Worm (Caenorhabditis elegans) whole organism, young adult: Measurements from ENCODE around the gene K07C11.8.
A peak's percentile ranks its signal among the peaks of the same experiment; 100 is the strongest.

ENCODE experiments used
- B0336.3 ChIP-seq: fragments of 200-800 bp; sonication (Bioruptor generic); IDR thresholded peaks from 2 replicates; pipeline ENCODE4 v1.3.6; 2022; ENCODE audit warnings: missing genetic modification characterization, missing compliant biosample characterization
- F22D6.2 ChIP-seq: sonication (generic microtip); optimal IDR thresholded peaks from 2 replicates; lab custom pipeline; 2016; ENCODE audit warnings: mild to moderate bottlenecking, missing genetic modification characterization, missing compliant biosample characterization
- F33H1.4 ChIP-seq: fragments of 200-800 bp; sonication (Bioruptor generic); IDR thresholded peaks from 2 replicates; pipeline ENCODE4 v1.3.6; 2022; ENCODE audit warnings: missing genetic modification reagents, missing genetic modification characterization, missing compliant biosample characterization
- F57C9.4 ChIP-seq: sonication (generic microtip); optimal IDR thresholded peaks from 2 replicates; lab custom pipeline; 2017; ENCODE audit warnings: mild to moderate bottlenecking, missing genetic modification characterization, missing compliant biosample characterization
- K11D2.4 ChIP-seq: fragments of 200-800 bp; sonication (Bioruptor generic); IDR thresholded peaks from 2 replicates; pipeline ENCODE4 v1.3.6; 2022; ENCODE audit warnings: missing genetic modification reagents, missing genetic modification characterization, missing compliant biosample characterization
- K12H6.12 ChIP-seq: fragments of 200-800 bp; sonication (Bioruptor generic); optimal IDR thresholded peaks from 2 replicates; lab custom pipeline; 2018; ENCODE audit warnings: mild to moderate bottlenecking, missing genetic modification characterization, missing compliant biosample characterization
- T26A5.8 ChIP-seq: sonication (generic microtip); optimal IDR thresholded peaks from 2 replicates; lab custom pipeline; 2016; ENCODE audit warnings: missing genetic modification characterization, missing compliant biosample characterization
- Y56A3A.18 ChIP-seq: fragments of 200-800 bp; sonication (Bioruptor generic); IDR thresholded peaks from 2 replicates; pipeline ENCODE4 v1.3.6; 2022; ENCODE audit warnings: missing genetic modification reagents, missing genetic modification characterization, missing compliant biosample characterization
- Y79H2A.3 ChIP-seq: fragments of 200-800 bp; sonication (Bioruptor generic); conservative IDR thresholded peaks from 2 replicates; pipeline ENCODE4 v1.3.6; 2022; ENCODE audit warnings: missing genetic modification reagents, missing genetic modification characterization, missing compliant biosample characterization
- Y95B8A.8 ChIP-seq: fragments of 200-800 bp; sonication (Bioruptor generic); IDR thresholded peaks from 2 replicates; pipeline ENCODE4 v1.3.6; 2022; ENCODE audit warnings: missing genetic modification reagents, missing genetic modification characterization, missing compliant biosample characterization
- akir-1 ChIP-seq: fragments of 200-800 bp; sonication (Bioruptor generic); optimal IDR thresholded peaks from 2 replicates; lab custom pipeline; 2018; ENCODE audit warnings: mild to moderate bottlenecking, missing genetic modification characterization, moderate library complexity, missing compliant biosample characterization
- atf-7 ChIP-seq: sonication (generic microtip); optimal IDR thresholded peaks from 2 replicates; lab custom pipeline; 2017; ENCODE audit warnings: mild to moderate bottlenecking, missing genetic modification characterization, missing compliant biosample characterization
- attf-5 ChIP-seq: fragments of 200-800 bp; sonication (Bioruptor generic); optimal IDR thresholded peaks from 2 replicates; lab custom pipeline; 2018; ENCODE audit warnings: mild to moderate bottlenecking, missing genetic modification characterization, missing compliant biosample characterization
- cebp-2 ChIP-seq: fragments of 200-800 bp; sonication (Bioruptor generic); IDR thresholded peaks from 2 replicates; pipeline ENCODE4 v1.3.6; 2022; ENCODE audit warnings: missing genetic modification characterization, missing compliant biosample characterization
- ceh-79 ChIP-seq: sonication (generic microtip); optimal IDR thresholded peaks from 2 replicates; lab custom pipeline; 2017; ENCODE audit warnings: mild to moderate bottlenecking, missing genetic modification characterization, missing compliant biosample characterization
- ceh-91 ChIP-seq: fragments of 200-800 bp; sonication (Bioruptor generic); IDR thresholded peaks from 2 replicates; pipeline ENCODE4 v1.3.6; 2022; ENCODE audit warnings: missing genetic modification reagents, missing genetic modification characterization, missing compliant biosample characterization
- chd-7 ChIP-seq: sonication (generic microtip); optimal IDR thresholded peaks from 2 replicates; lab custom pipeline; 2016; ENCODE audit warnings: mild to moderate bottlenecking, missing genetic modification characterization, moderate library complexity, missing compliant biosample characterization
- egrh-3 ChIP-seq: fragments of 200-800 bp; sonication (Bioruptor generic); IDR thresholded peaks from 2 replicates; pipeline ENCODE4 v1.3.6; 2022; ENCODE audit warnings: missing genetic modification reagents, missing genetic modification characterization, missing compliant biosample characterization
- ekl-4 ChIP-seq: fragments of 200-800 bp; sonication (Bioruptor generic); IDR thresholded peaks from 2 replicates; pipeline ENCODE4 v1.3.6; 2022; ENCODE audit warnings: missing genetic modification reagents, missing genetic modification characterization, missing compliant biosample characterization
- fkh-3 ChIP-seq: sonication (generic microtip); optimal IDR thresholded peaks from 2 replicates; lab custom pipeline; 2016; ENCODE audit warnings: mild to moderate bottlenecking, missing genetic modification characterization, missing compliant biosample characterization
- gei-17 ChIP-seq: fragments of 200-800 bp; sonication (Bioruptor generic); optimal IDR thresholded peaks from 2 replicates; lab custom pipeline; 2018; ENCODE audit warnings: mild to moderate bottlenecking, missing genetic modification characterization, missing compliant biosample characterization
- him-1 ChIP-seq: sonication (generic microtip); optimal IDR thresholded peaks from 2 replicates; lab custom pipeline; 2016; ENCODE audit warnings: missing genotype, missing genetic modification reagents, missing genetic modification characterization, missing compliant biosample characterization
- hlh-26 ChIP-seq: fragments of 200-800 bp; sonication (Bioruptor generic); conservative IDR thresholded peaks from 2 replicates; pipeline ENCODE4 v1.3.6; 2022; ENCODE audit warnings: missing genetic modification reagents, missing genetic modification characterization, missing compliant biosample characterization
- hmg-20 ChIP-seq: fragments of 200-800 bp; sonication (Bioruptor generic); IDR thresholded peaks from 2 replicates; pipeline ENCODE4 v1.3.6; 2022; ENCODE audit warnings: missing genetic modification reagents, missing genetic modification characterization, missing compliant biosample characterization
- hsf-1 ChIP-seq: fragments of 200-800 bp; sonication (Bioruptor generic); IDR thresholded peaks from 2 replicates; pipeline ENCODE4 v1.3.6; 2022; ENCODE audit warnings: missing genetic modification reagents, missing genetic modification characterization, missing compliant biosample characterization
- lag-1 ChIP-seq: fragments of 200-800 bp; sonication (Bioruptor generic); IDR thresholded peaks from 2 replicates; pipeline ENCODE4 v1.3.6; 2022; ENCODE audit warnings: missing genetic modification reagents, missing genetic modification characterization, missing compliant biosample characterization
- lin-35 ChIP-seq, 3 experiments: fragments of 150-350 bp in 2 of 3; sonication (generic microtip) in 1 of 3; optimal IDR thresholded peaks; 2 replicates each; lab custom pipeline; 2014 to 2018; ENCODE audit warnings: missing biosample characterization in 3 of 3, missing genetic modification characterization in 3 of 3, missing genetic modification reagents in 3 of 3
- lin-40 ChIP-seq: sonication (generic microtip); optimal IDR thresholded peaks from 2 replicates; lab custom pipeline; 2016; ENCODE audit warnings: missing genetic modification characterization, mild to moderate bottlenecking, missing compliant biosample characterization, missing genotype, missing genetic modification reagents
- lir-1 ChIP-seq: fragments of 200-800 bp; sonication (Bioruptor generic); conservative IDR thresholded peaks from 2 replicates; pipeline ENCODE4 v1.3.6; 2022; ENCODE audit warnings: missing genetic modification reagents, missing genetic modification characterization, missing compliant biosample characterization
- madf-6 ChIP-seq: fragments of 200-800 bp; sonication (Bioruptor generic); IDR thresholded peaks from 2 replicates; pipeline ENCODE4 v1.3.6; 2022; ENCODE audit warnings: missing genetic modification reagents, missing genetic modification characterization, missing compliant biosample characterization
- nfya-2 ChIP-seq: fragments of 200-800 bp; sonication (Bioruptor generic); IDR thresholded peaks from 2 replicates; pipeline ENCODE4 v1.3.6; 2022; ENCODE audit warnings: missing genetic modification reagents, missing genetic modification characterization, missing compliant biosample characterization
- nfyb-1 ChIP-seq: fragments of 200-800 bp; sonication (Bioruptor generic); IDR thresholded peaks from 2 replicates; pipeline ENCODE4 v1.3.6; 2022; ENCODE audit warnings: missing genetic modification reagents, missing genetic modification characterization, missing compliant biosample characterization
- nhr-179 ChIP-seq: sonication (generic microtip); optimal IDR thresholded peaks from 2 replicates; lab custom pipeline; 2016; ENCODE audit warnings: mild to moderate bottlenecking, missing genetic modification characterization, missing compliant biosample characterization
- pbrm-1 ChIP-seq: fragments of 200-800 bp; sonication (Bioruptor generic); IDR thresholded peaks from 2 replicates; pipeline ENCODE4 v1.3.6; 2022; ENCODE audit warnings: missing genetic modification reagents, missing genetic modification characterization, missing compliant biosample characterization
- rpc-1 ChIP-seq, 2 experiments: fragments of 150-350 bp in 1 of 2; sonication (generic microtip) in 1 of 2; optimal IDR thresholded peaks; 2 replicates each; lab custom pipeline; 2014 to 2018; ENCODE audit warnings: missing biosample characterization in 1 of 2, missing genetic modification characterization in 1 of 2, missing genetic modification reagents in 1 of 2, missing genotype in 1 of 2
- sdz-38 ChIP-seq: sonication (generic microtip); optimal IDR thresholded peaks from 2 replicates; lab custom pipeline; 2016; ENCODE audit warnings: missing genotype, missing genetic modification characterization, missing compliant biosample characterization
- snpc-1.3 ChIP-seq: sonication (generic microtip); optimal IDR thresholded peaks from 2 replicates; lab custom pipeline; 2017; ENCODE audit warnings: missing genetic modification characterization, mild to moderate bottlenecking, missing compliant biosample characterization, antibody characterized with exemption, moderate library complexity, missing genotype, missing genetic modification reagents; ENCODE audit not compliant: insufficient read depth
- snpc-3.4 ChIP-seq: sonication (generic microtip); optimal IDR thresholded peaks from 2 replicates; lab custom pipeline; 2017; ENCODE audit warnings: missing genetic modification characterization, mild to moderate bottlenecking, missing compliant biosample characterization, antibody characterized with exemption, moderate library complexity, missing genotype, missing genetic modification reagents
- somi-1 ChIP-seq: fragments of 200-800 bp; sonication (Bioruptor generic); optimal IDR thresholded peaks from 2 replicates; lab custom pipeline; 2018; ENCODE audit warnings: mild to moderate bottlenecking, missing genetic modification characterization, missing compliant biosample characterization
- tbx-9 ChIP-seq: sonication (generic microtip); optimal IDR thresholded peaks from 2 replicates; lab custom pipeline; 2016; ENCODE audit warnings: borderline replicate concordance, missing genetic modification characterization, inconsistent platforms, missing compliant biosample characterization
- tlf-1 ChIP-seq: fragments of 200-800 bp; sonication (Bioruptor generic); optimal IDR thresholded peaks from 2 replicates; lab custom pipeline; 2018; ENCODE audit warnings: mild to moderate bottlenecking, missing genetic modification characterization, missing compliant biosample characterization
- unc-130 ChIP-seq: sonication (generic microtip); optimal IDR thresholded peaks from 2 replicates; lab custom pipeline; 2016; ENCODE audit warnings: missing genetic modification reagents, missing genetic modification characterization, missing compliant biosample characterization
- unc-62 ChIP-seq: fragments of 150-350 bp; optimal IDR thresholded peaks from 2 replicates; lab custom pipeline; 2014; ENCODE audit warnings: missing biosample characterization, missing genetic modification reagents, missing genetic modification characterization
- zfh-2 ChIP-seq: fragments of 200-800 bp; sonication (Bioruptor generic); conservative IDR thresholded peaks from 2 replicates; pipeline ENCODE4 v1.3.6; 2022; ENCODE audit warnings: missing genetic modification reagents, missing genetic modification characterization, missing compliant biosample characterization
- ztf-22 ChIP-seq: fragments of 200-800 bp; sonication (Bioruptor generic); optimal IDR thresholded peaks from 2 replicates; lab custom pipeline; 2018; ENCODE audit warnings: mild to moderate bottlenecking, missing genetic modification characterization, moderate library complexity, missing compliant biosample characterization
- ztf-25 ChIP-seq: fragments of 200-800 bp; sonication (Bioruptor generic); IDR thresholded peaks from 2 replicates; pipeline ENCODE4 v1.3.6; 2022; ENCODE audit warnings: missing genetic modification reagents, missing genetic modification characterization, missing compliant biosample characterization
- ztf-28 ChIP-seq: fragments of 200-800 bp; sonication (Bioruptor generic); IDR thresholded peaks from 2 replicates; pipeline ENCODE4 v1.3.6; 2022; ENCODE audit warnings: missing genetic modification reagents, missing genetic modification characterization, missing compliant biosample characterization
- ztf-3 ChIP-seq: fragments of 200-800 bp; sonication (Bioruptor generic); optimal IDR thresholded peaks from 2 replicates; lab custom pipeline; 2018; ENCODE audit warnings: mild to moderate bottlenecking, missing genetic modification characterization, missing compliant biosample characterization
- ztf-6 ChIP-seq: fragments of 200-800 bp; sonication (Bioruptor generic); IDR thresholded peaks from 2 replicates; pipeline ENCODE4 v1.3.6; 2022; ENCODE audit warnings: missing genetic modification reagents, missing genetic modification characterization, missing compliant biosample characterization

The K07C11.8 gene

ce11 chrV:8235331-8235730, 17.6 kb upstream of the K07C11.8 start (continued):
- TF ChIP-seq ztf-28 (GFP tag; lab: Robert Waterston, UW) (no peak), ztf-25 (GFP tag; lab: Robert Waterston, UW) (no peak), zfh-2 (GFP tag; lab: Robert Waterston, UW) (no peak), unc-62 (GFP tag; lab: Kevin White, UChicago) (no peak), egrh-3 (GFP tag; lab: Robert Waterston, UW) (0 out of 2 replicates have a peak, but pooled peaks have one; percentile 31), F57C9.4 (tag; lab: Kevin White, UChicago) (no peak), ztf-6 (GFP tag; lab: Robert Waterston, UW) (no peak), him-1 (peak; percentile 76), somi-1 (GFP tag; lab: Kevin White, UChicago) (no peak), hsf-1 (no peak), F22D6.2 (tag; lab: Kevin White, UChicago) (no peak), gei-17 (GFP tag; lab: Kevin White, UChicago) (no peak), K12H6.12 (tag; lab: Kevin White, UChicago) (no peak), snpc-1.3 (no peak), T26A5.8 (tag; lab: Kevin White, UChicago) (no peak), ekl-4 (GFP tag; lab: Robert Waterston, UW) (no peak; the same call in 1 of the 2 replicates), snpc-3.4 (tag; lab: Kevin White, UChicago) (peak; percentile 34), unc-130 (GFP tag; lab: Kevin White, UChicago) (no peak), nfya-2 (no peak), nfyb-1 (GFP tag; lab: Robert Waterston, UW) (peak; percentile 72; the same call in 1 of the 2 replicates), akir-1 (GFP tag; lab: Kevin White, UChicago) (no peak), nhr-179 (no peak), rpc-1 (optimal IDR thresholded peaks at IDR 0.05; lab: Kevin White, UChicago) (peak; percentile 67), rpc-1 (tag; optimal IDR thresholded peaks at IDR 0.05; lab: Kevin White, UChicago) (peak; percentile 74), lin-40 (tag; lab: Kevin White, UChicago) (no peak), madf-6 (GFP tag; lab: Robert Waterston, UW) (no peak; the same call in 1 of the 2 replicates), ceh-79 (tag; lab: Kevin White, UChicago) (no peak), lag-1 (GFP tag; lab: Robert Waterston, UW) (no peak), tlf-1 (GFP tag; lab: Kevin White, UChicago) (no peak), hlh-26 (GFP tag; lab: Robert Waterston, UW) (no peak), K11D2.4 (GFP tag; lab: Robert Waterston, UW) (no peak), Y56A3A.18 (GFP tag; lab: Robert Waterston, UW) (0 out of 2 replicates have a peak, but pooled peaks have one; percentile 36), attf-5 (no peak), lir-1 (GFP tag; lab: Robert Waterston, UW) (no peak), sdz-38 (no peak), ztf-22 (GFP tag; lab: Kevin White, UChicago) (no peak), atf-7 (tag; lab: Kevin White, UChicago) (no peak), F33H1.4 (GFP tag; lab: Robert Waterston, UW) (peak; percentile 18; the same call in 1 of the 2 replicates), fkh-3 (tag; lab: Kevin White, UChicago) (no peak), ztf-3 (GFP tag; lab: Kevin White, UChicago) (no peak), lin-35 (GFP tag; optimal IDR thresholded peaks at IDR 0.05; lab: Kevin White, UChicago) (no peak), pbrm-1 (GFP tag; lab: Robert Waterston, UW) (peak; percentile 78; the same call in 1 of the 2 replicates), tbx-9 (tag; lab: Kevin White, UChicago) (no peak), Y79H2A.3 (GFP tag; lab: Robert Waterston, UW) (no peak), hmg-20 (GFP tag; lab: Robert Waterston, UW) (no peak), cebp-2 (GFP tag; lab: Robert Waterston, UW) (no peak), chd-7 (tag; lab: Kevin White, UChicago) (no peak), B0336.3 (GFP tag; lab: Robert Waterston, UW) (no peak), Y95B8A.8 (GFP tag; lab: Robert Waterston, UW) (no peak), ceh-91 (GFP tag; lab: Robert Waterston, UW) (no peak)
